Fruit fly (Drosophila melanogaster): ENCODE data around the gene CG42542.

The CG42542 gene

dm6 chr3R:15218824-15219576 lies 22.6 kb downstream of the CG42542 start, which contains the start of the genes SIDL and CG12241 (continued):
- no peak for TF ChIP-seq pdm3 (GFP tag; optimal IDR thresholded peaks at IDR 0.05)
- TF ChIP-seq Ets96B (tag; optimal IDR thresholded peaks at IDR 0.05) = peak; percentile 94
- no peak for TF ChIP-seq Hr38 (GFP tag; optimal IDR thresholded peaks at IDR 0.05)
- peak; percentile 96 for TF ChIP-seq CG3919 (GFP tag; optimal IDR thresholded peaks at IDR 0.05)
- TF ChIP-seq CG6276 (GFP tag; optimal IDR thresholded peaks at IDR 0.05) = no peak
- no peak for TF ChIP-seq CG9139 (GFP tag; optimal IDR thresholded peaks at IDR 0.05)
- peak; percentile 87 for TF ChIP-seq Eip93F (GFP tag; optimal IDR thresholded peaks at IDR 0.05)
- TF ChIP-seq CG8632 (GFP tag; optimal IDR thresholded peaks at IDR 0.05) = no peak
- TF ChIP-seq CG11762 (GFP tag; optimal IDR thresholded peaks at IDR 0.05; ENCODE audit: insufficient read depth) = no peak
- TF ChIP-seq CG6792 (GFP tag; optimal IDR thresholded peaks at IDR 0.05) = peak; percentile 83
- TF ChIP-seq CG8119 (GFP tag; IDR thresholded peaks at IDR 0.05) = no peak
- TF ChIP-seq CG11294 (GFP tag; IDR thresholded peaks at IDR 0.05) = peak; percentile 97
- no peak for TF ChIP-seq spab (GFP tag; optimal IDR thresholded peaks at IDR 0.05)
- TF ChIP-seq Eip75B (GFP tag; optimal IDR thresholded peaks at IDR 0.05) = no peak
- no peak for TF ChIP-seq Sox102F (GFP tag; optimal IDR thresholded peaks at IDR 0.05)
- TF ChIP-seq Lpt (GFP tag; optimal IDR thresholded peaks at IDR 0.05) = peak; percentile 86
- TF ChIP-seq dsx (GFP tag; optimal IDR thresholded peaks at IDR 0.05; ENCODE audit: poor library complexity, severe bottlenecking) = peak; percentile 88
- TF ChIP-seq CG34406 (GFP tag; optimal IDR thresholded peaks at IDR 0.05) = no peak
- peak; percentile 97 for TF ChIP-seq Gug (GFP tag; IDR thresholded peaks at IDR 0.05)
- TF ChIP-seq Hr4 (GFP tag; optimal IDR thresholded peaks at IDR 0.05) = no peak
- TF ChIP-seq CG11902 (GFP tag; optimal IDR thresholded peaks at IDR 0.05) = peak; percentile 94
- no peak for TF ChIP-seq ss (GFP tag; optimal IDR thresholded peaks at IDR 0.05)
- TF ChIP-seq fkh (GFP tag; optimal IDR thresholded peaks at IDR 0.05) = no peak
- TF ChIP-seq salr (GFP tag; optimal IDR thresholded peaks at IDR 0.05) = no peak
- TF ChIP-seq CG8319 (GFP tag; optimal IDR thresholded peaks at IDR 0.05) = no peak
- TF ChIP-seq Hr39 (GFP tag; optimal IDR thresholded peaks at IDR 0.05) = no peak
- TF ChIP-seq net (GFP tag; optimal IDR thresholded peaks at IDR 0.05) = no peak
- TF ChIP-seq esn (GFP tag; optimal IDR thresholded peaks at IDR 0.05) = peak; percentile 88
- no peak for TF ChIP-seq fd59A (GFP tag; optimal IDR thresholded peaks at IDR 0.05)
- peak; percentile 75 for TF ChIP-seq dac (GFP tag; optimal IDR thresholded peaks at IDR 0.05)
- no peak for TF ChIP-seq Ets21C (GFP tag; optimal IDR thresholded peaks at IDR 0.05)
- no peak for TF ChIP-seq vri (GFP tag; optimal IDR thresholded peaks at IDR 0.05)
- TF ChIP-seq CG4318 (GFP tag; optimal IDR thresholded peaks at IDR 0.05) = no peak
- peak; percentile 99 for TF ChIP-seq Eip78C (GFP tag)
- no peak for TF ChIP-seq CG1621 (tag; optimal IDR thresholded peaks at IDR 0.05)
- peak; percentile 78 for TF ChIP-seq Sox14 (GFP tag; optimal IDR thresholded peaks at IDR 0.05)
- TF ChIP-seq lz (GFP tag; optimal IDR thresholded peaks at IDR 0.05) = peak; percentile 92
- TF ChIP-seq CG7368 (GFP tag; optimal IDR thresholded peaks at IDR 0.05) = peak; percentile 86
- TF ChIP-seq OdsH (GFP tag; optimal IDR thresholded peaks at IDR 0.05) = no peak

- no peak for TF ChIP-seq CG11762 (GFP tag; optimal IDR thresholded peaks at IDR 0.05; ENCODE audit: insufficient read depth)
- peak; percentile 75 for TF ChIP-seq fkh (GFP tag; optimal IDR thresholded peaks at IDR 0.05)
- peak; percentile 4 for TF ChIP-seq CG1621 (tag; optimal IDR thresholded peaks at IDR 0.05)
These were observed 26.6 kb downstream of the CG42542 start, which contains the start of gene Polr2G for dm6 chr3R:15222973-15223372. Polr2G (minus strand) TSS chr3R:15223180.
